Worm (Caenorhabditis elegans): Measurements from ENCODE around the gene flr-1.
A peak's percentile ranks its signal among the peaks of the same experiment; 100 is the strongest.

DNA sequence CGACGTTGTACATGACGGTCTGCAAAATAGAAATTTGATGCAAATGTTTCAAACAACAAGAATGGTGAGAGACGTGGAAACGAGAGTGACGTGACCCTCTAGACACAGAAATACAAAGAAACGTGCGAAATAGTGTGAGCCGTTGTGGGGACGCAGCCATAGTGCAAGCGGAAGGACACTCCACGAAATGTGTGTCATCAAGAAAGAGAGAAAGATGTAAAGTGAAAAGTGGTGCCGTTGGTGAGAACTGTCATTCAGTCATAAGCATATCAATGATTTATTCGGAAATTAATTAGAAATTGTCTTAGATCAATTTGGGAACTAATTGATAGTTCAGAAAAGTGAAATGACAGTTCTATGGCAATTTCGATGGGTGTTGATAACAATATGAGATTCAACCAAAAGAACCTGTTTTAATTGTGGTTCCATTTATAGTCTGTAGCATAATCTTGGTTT is 36.4 kb downstream of the flr-1 start, which contains the start of gene C29F7.3:
- TF ChIP-seq snpc-4 (tag; optimal IDR thresholded peaks at IDR 0.05) (no peak), drap-1 (GFP tag; optimal IDR thresholded peaks at IDR 0.05) (no peak), lsy-2 (tag; optimal IDR thresholded peaks at IDR 0.05) (no peak), elt-1 (tag; optimal IDR thresholded peaks at IDR 0.05; ENCODE audit: borderline replicate concordance, insufficient read depth) (no peak), nhr-28 (tag; optimal IDR thresholded peaks at IDR 0.05) (no peak), mab-5 (tag; optimal IDR thresholded peaks at IDR 0.05) (no peak), mep-1 (tag; optimal IDR thresholded peaks at IDR 0.05) (peak; percentile 15), blmp-1 (tag; optimal IDR thresholded peaks at IDR 0.05) (peak; percentile 21)
